Worm (Caenorhabditis elegans): ENCODE measurements around the gene tasp-1.

tasp-1 gene

DNA sequence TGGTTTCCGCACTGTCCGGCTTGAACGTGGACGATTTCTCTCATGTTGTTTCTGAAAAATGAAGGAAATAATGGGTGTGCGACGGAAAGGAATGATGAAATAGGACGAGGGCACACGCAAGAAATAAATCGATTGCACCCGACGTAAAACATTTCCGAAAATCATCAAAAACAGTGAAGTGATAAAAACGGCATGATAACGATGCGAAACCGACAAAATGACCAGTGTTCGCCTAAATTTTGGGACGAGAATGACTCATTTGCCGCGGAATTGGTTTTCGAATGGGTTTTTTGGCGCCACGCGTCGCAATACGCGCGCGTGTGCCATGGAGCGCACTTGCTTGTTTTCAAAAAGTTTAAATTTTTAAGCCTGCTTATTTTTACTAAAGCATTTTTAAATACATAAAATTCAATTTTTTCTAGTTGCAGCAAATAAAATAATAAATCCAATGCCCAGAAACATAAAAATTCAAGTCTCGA lies 16.7 kb upstream of the tasp-1 start, which contains the start of the genes tbb-1 and rib-2 (continued):
- TF ChIP-seq chd-7 (tag; optimal IDR thresholded peaks at IDR 0.05) (peak; percentile 1), aptf-2 (GFP tag; conservative IDR thresholded peaks at IDR 0.05) (peak; percentile 84), B0336.3 (GFP tag; IDR thresholded peaks at IDR 0.05) (peak; percentile 98), K11D2.4 (GFP tag; IDR thresholded peaks at IDR 0.05) (peak; percentile 72), fkh-3 (tag; optimal IDR thresholded peaks at IDR 0.05) (no peak), madf-3 (GFP tag; IDR thresholded peaks at IDR 0.05) (peak; percentile 97), sea-2 (GFP tag; IDR thresholded peaks at IDR 0.05) (no peak), xnd-1 (tag; optimal IDR thresholded peaks at IDR 0.05) (peak; percentile 99), efl-1 (GFP tag; optimal IDR thresholded peaks at IDR 0.05) (peak; percentile 100), zfh-2 (GFP tag; conservative IDR thresholded peaks at IDR 0.05) (peak; percentile 44; the same call in 1 of the 2 replicates), lin-35 (GFP tag; optimal IDR thresholded peaks at IDR 0.05) (peak; percentile 15 to 88 (median 87)), sptf-2 (GFP tag; optimal IDR thresholded peaks at IDR 0.05) (peak; percentile 3), T07F8.4 (tag; optimal IDR thresholded peaks at IDR 0.05) (no peak), madf-10 (tag; optimal IDR thresholded peaks at IDR 0.05) (peak; percentile 78), T26A5.8 (tag; optimal IDR thresholded peaks at IDR 0.05) (no peak), D2030.7 (GFP tag; IDR thresholded peaks at IDR 0.05) (peak; percentile 99), gei-17 (GFP tag; optimal IDR thresholded peaks at IDR 0.05) (no peak), F55B11.4 (tag; optimal IDR thresholded peaks at IDR 0.05; ENCODE audit: borderline replicate concordance, insufficient read depth) (no peak), egrh-3 (GFP tag; IDR thresholded peaks at IDR 0.05) (peak; percentile 46; the same call in 1 of the 2 replicates), ama-1 (optimal IDR thresholded peaks at IDR 0.05) (no peak), ama-1 (GFP tag; optimal IDR thresholded peaks at IDR 0.05) (no peak), die-1 (tag; optimal IDR thresholded peaks at IDR 0.05) (peak; percentile 38), nhr-120 (GFP tag; IDR thresholded peaks at IDR 0.05) (no peak), mel-28 (tag; optimal IDR thresholded peaks at IDR 0.05; ENCODE audit: borderline replicate concordance) (no peak), ztf-3 (GFP tag; optimal IDR thresholded peaks at IDR 0.05) (no peak), ceh-58 (GFP tag; IDR thresholded peaks at IDR 0.05) (no peak), attf-3 (GFP tag; conservative IDR thresholded peaks at IDR 0.05) (peak; percentile 59), ztf-6 (GFP tag; IDR thresholded peaks at IDR 0.05) (peak; percentile 68; the same call in 1 of the 2 replicates), lag-1 (GFP tag; IDR thresholded peaks at IDR 0.05) (no peak), ceh-91 (GFP tag; IDR thresholded peaks at IDR 0.05) (peak; percentile 100), dpff-1 (tag; optimal IDR thresholded peaks at IDR 0.05) (no peak), rec-8 (tag; optimal IDR thresholded peaks at IDR 0.05) (no peak), repo-1 (tag; optimal IDR thresholded peaks at IDR 0.05) (no peak), Y79H2A.3 (GFP tag; conservative IDR thresholded peaks at IDR 0.05) (peak; percentile 97), F22D6.2 (tag; optimal IDR thresholded peaks at IDR 0.05) (no peak), madf-8 (GFP tag; conservative IDR thresholded peaks at IDR 0.05) (peak; percentile 99), F37B4.10 (GFP tag; IDR thresholded peaks at IDR 0.05) (0 out of 2 replicates have a peak, but pooled peaks have one; percentile 77), snpc-3.4 (tag; optimal IDR thresholded peaks at IDR 0.05) (peak; percentile 97), atf-7 (tag; optimal IDR thresholded peaks at IDR 0.05) (peak; percentile 29)

- TF ChIP-seq die-1 (tag; optimal IDR thresholded peaks at IDR 0.05) = peak; percentile 80
- TF ChIP-seq ets-4 (GFP tag; optimal IDR thresholded peaks at IDR 0.05) = peak; percentile 49
- TF ChIP-seq ekl-4 (GFP tag; IDR thresholded peaks at IDR 0.05) = peak; percentile 89
- TF ChIP-seq sdz-38 (tag; optimal IDR thresholded peaks at IDR 0.05) = no peak
- TF ChIP-seq hmg-1.2 (GFP tag; IDR thresholded peaks at IDR 0.05) = peak; percentile 39; the same call in 1 of the 2 replicates
- TF ChIP-seq fkh-3 (tag; optimal IDR thresholded peaks at IDR 0.05) = no peak
- TF ChIP-seq ztf-3 (GFP tag; optimal IDR thresholded peaks at IDR 0.05) = no peak
- TF ChIP-seq mel-28 (tag; optimal IDR thresholded peaks at IDR 0.05; ENCODE audit: borderline replicate concordance) = no peak
- no peak for TF ChIP-seq attf-3 (GFP tag; conservative IDR thresholded peaks at IDR 0.05)
- TF ChIP-seq F49E8.2 (tag; optimal IDR thresholded peaks at IDR 0.05; ENCODE audit: insufficient read depth) = peak; percentile 93
- no peak for TF ChIP-seq somi-1 (GFP tag; optimal IDR thresholded peaks at IDR 0.05)
- TF ChIP-seq ceh-27 (GFP tag; optimal IDR thresholded peaks at IDR 0.05) = peak; percentile 14
- TF ChIP-seq snpc-1.1 (tag; optimal IDR thresholded peaks at IDR 0.05; ENCODE audit: insufficient read depth) = peak; percentile 62
- TF ChIP-seq snpc-1.3 (tag; optimal IDR thresholded peaks at IDR 0.05; ENCODE audit: insufficient read depth) = peak; percentile 69
- TF ChIP-seq ama-1 (optimal IDR thresholded peaks at IDR 0.05) = peak; percentile 20
- TF ChIP-seq ama-1 (GFP tag; optimal IDR thresholded peaks at IDR 0.05) = peak; percentile 83 to 93
These were observed 12.7 kb upstream of the tasp-1 start for ce11 chrIII:10746406-10746807.

Measured in whole organism, young adult.